Worm (Caenorhabditis elegans): ENCODE measurements around the gene atg-10.

DNA sequence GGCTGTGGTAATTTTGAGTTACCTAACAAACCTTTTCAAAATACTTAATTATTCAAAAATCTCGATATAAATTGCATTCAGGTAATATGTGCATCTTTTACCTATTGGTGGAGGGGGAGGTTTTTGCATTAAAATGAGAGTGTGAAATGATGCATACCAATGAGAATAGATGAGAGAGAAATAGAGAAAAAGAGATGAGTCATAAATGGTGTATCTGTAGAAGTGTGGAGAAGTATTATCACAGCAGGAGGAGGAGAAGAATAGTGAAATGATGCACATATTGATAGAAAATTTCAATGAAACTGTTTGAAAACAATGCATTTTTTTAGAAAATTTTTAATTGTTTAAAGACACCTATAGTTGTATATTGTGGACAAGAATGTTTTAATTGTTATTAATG, 18.4 kb upstream of the atg-10 start:
- TF ChIP-seq ceh-88 (GFP tag; IDR thresholded peaks at IDR 0.05) (no peak), nhr-76 (tag; optimal IDR thresholded peaks at IDR 0.05) (no peak), efl-3 (GFP tag; optimal IDR thresholded peaks at IDR 0.05) (no peak), mef-2 (tag; optimal IDR thresholded peaks at IDR 0.05) (no peak), ces-1 (GFP tag; optimal IDR thresholded peaks at IDR 0.05) (no peak), zag-1 (tag; optimal IDR thresholded peaks at IDR 0.05) (no peak), nhr-11 (tag; optimal IDR thresholded peaks at IDR 0.05) (no peak), mab-9 (GFP tag; IDR thresholded peaks at IDR 0.05) (no peak), ceh-63 (GFP tag; optimal IDR thresholded peaks at IDR 0.05) (no peak), lin-39 (tag; optimal IDR thresholded peaks at IDR 0.05) (no peak), blmp-1 (tag; optimal IDR thresholded peaks at IDR 0.05) (no peak), fkh-10 (GFP tag; optimal IDR thresholded peaks at IDR 0.05) (no peak), ztf-11 (tag; optimal IDR thresholded peaks at IDR 0.05) (no peak)

All from whole organism, L1 larva.